Fruit fly (Drosophila melanogaster): Measurements from ENCODE around the gene CG17270.
A peak's percentile ranks its signal among the peaks of the same experiment; 100 is the strongest.

DNA sequence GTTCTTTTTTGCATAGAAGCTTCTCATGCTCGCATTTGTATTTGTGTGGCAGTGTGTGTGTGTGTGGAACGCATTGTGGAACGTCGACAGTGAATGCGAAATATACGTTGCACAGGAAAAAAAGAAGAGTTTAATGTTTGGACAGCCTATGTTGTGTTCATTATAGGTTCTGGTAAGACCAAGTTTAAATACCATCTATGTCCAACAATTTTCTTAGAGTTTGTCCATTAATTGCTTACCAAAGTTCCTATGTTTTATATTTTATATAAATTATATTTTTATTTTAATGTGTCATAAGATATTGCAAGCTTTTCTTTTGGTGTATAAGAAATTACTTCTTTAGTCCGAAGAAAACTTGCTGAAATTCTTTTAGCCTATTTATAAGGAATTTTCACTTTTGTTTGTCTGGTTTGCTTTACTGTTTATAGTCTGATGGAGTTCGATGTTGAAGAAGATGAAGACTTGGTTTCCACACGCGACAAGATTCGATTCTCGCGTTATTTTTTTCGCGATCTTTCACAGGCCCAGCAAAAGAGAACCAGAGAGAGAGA, 36.5 kb downstream of the CG17270 start:
- peak; percentile 64 for TF ChIP-seq Sox102F (GFP tag; optimal IDR thresholded peaks at IDR 0.05)
- TF ChIP-seq ss (GFP tag; optimal IDR thresholded peaks at IDR 0.05), result peak; percentile 85 to 87
- TF ChIP-seq CG1621 (tag; optimal IDR thresholded peaks at IDR 0.05), result peak; percentile 78
- peak; percentile 94 for TF ChIP-seq Ets96B (tag; optimal IDR thresholded peaks at IDR 0.05)
- TF ChIP-seq spab (GFP tag; optimal IDR thresholded peaks at IDR 0.05), result peak; percentile 91
- no peak for TF ChIP-seq fkh (GFP tag; optimal IDR thresholded peaks at IDR 0.05)
- peak; percentile 76 for TF ChIP-seq CG16779 (tag; optimal IDR thresholded peaks at IDR 0.05)
- peak; percentile 87 for TF ChIP-seq CG34406 (GFP tag; optimal IDR thresholded peaks at IDR 0.05)
- TF ChIP-seq svp (GFP tag), result peak; percentile 70
- peak; percentile 80 for TF ChIP-seq Eip75B (GFP tag; optimal IDR thresholded peaks at IDR 0.05)
